Fruit fly (Drosophila melanogaster): ENCODE measurements around the gene Peritrophin-15a.

Gene Peritrophin-15a

DNA sequence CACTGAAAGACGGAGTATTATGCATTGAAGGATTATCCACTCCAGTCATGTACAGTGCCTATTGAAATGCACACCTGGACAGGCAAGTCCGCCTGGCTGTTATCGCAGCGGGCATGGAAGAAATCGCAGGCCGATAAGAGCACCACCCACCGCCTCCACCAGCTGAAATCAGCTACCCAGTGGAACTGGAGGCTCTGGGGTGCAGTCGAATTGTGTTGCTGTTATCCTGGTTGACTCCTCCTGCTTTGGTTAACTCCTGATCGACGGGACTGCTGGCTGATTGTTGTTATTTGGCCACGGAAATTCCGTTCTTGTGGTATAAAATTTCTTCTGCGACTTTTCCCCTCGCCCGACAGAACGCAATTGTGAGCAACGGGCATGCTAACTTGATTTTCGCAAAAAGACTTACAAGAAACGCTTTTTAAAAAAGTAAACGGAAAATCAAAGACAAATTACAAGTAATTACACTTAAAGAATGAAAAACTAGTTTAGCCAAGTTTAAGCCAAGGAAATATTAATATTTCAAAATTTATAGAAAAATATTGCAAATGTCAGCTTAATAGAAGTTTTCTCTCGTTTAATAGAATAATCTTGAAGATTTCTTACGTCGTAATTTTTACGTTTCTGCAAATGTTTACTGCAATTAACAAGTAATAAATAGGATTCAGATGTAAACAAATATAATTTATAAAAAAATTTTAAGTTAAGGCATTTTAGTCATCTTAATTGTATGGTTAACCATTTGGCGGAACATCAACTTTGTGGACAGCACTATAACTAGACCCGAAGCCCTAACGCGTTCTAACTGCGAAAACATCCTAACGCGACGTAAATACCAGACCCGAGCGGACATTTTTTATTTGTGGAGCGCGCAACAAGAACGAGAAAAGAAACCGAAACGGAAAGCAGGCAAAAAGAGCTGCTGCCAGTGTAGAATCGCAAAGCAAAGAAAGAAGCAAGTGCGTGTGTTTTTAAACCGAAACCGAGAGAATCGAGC, 19.3 kb upstream of the Peritrophin-15a start, which contains the start of the genes CG13398 and Akap200 (continued):
- TF ChIP-seq pdm3 (GFP tag; optimal IDR thresholded peaks at IDR 0.05) (no peak), CG10631 (GFP tag; optimal IDR thresholded peaks at IDR 0.05) (peak; percentile 64), CG7368 (GFP tag; optimal IDR thresholded peaks at IDR 0.05) (peak; percentile 25), CG9139 (GFP tag; optimal IDR thresholded peaks at IDR 0.05) (no peak), topi (GFP tag; optimal IDR thresholded peaks at IDR 0.05) (peak; percentile 24), fkh (GFP tag; optimal IDR thresholded peaks at IDR 0.05) (peak; percentile 78), net (GFP tag; optimal IDR thresholded peaks at IDR 0.05) (peak; percentile 46), dsx (GFP tag; optimal IDR thresholded peaks at IDR 0.05; ENCODE audit: poor library complexity, severe bottlenecking) (peak; percentile 2), CG6792 (GFP tag; optimal IDR thresholded peaks at IDR 0.05) (peak; percentile 7), CG3919 (GFP tag; optimal IDR thresholded peaks at IDR 0.05) (peak; percentile 18), CG3032 (tag; optimal IDR thresholded peaks at IDR 0.05) (peak; percentile 48), Met (GFP tag; optimal IDR thresholded peaks at IDR 0.05) (peak; percentile 38), acj6 (GFP tag; optimal IDR thresholded peaks at IDR 0.05) (no peak), Eip75B (GFP tag; optimal IDR thresholded peaks at IDR 0.05) (peak; percentile 30)

- TF ChIP-seq ss (GFP tag; optimal IDR thresholded peaks at IDR 0.05) (no peak), Hr4 (GFP tag; optimal IDR thresholded peaks at IDR 0.05) (no peak), CG15336 (GFP tag; IDR thresholded peaks at IDR 0.05) (no peak), Eip75B (GFP tag; optimal IDR thresholded peaks at IDR 0.05) (peak; percentile 44), CG8319 (GFP tag; optimal IDR thresholded peaks at IDR 0.05) (no peak), vri (GFP tag; optimal IDR thresholded peaks at IDR 0.05) (no peak), CG6276 (GFP tag; optimal IDR thresholded peaks at IDR 0.05) (no peak), Smox (GFP tag; optimal IDR thresholded peaks at IDR 0.05) (no peak), cyc (GFP tag; optimal IDR thresholded peaks at IDR 0.05) (no peak), CG11902 (GFP tag; optimal IDR thresholded peaks at IDR 0.05) (no peak), CG11294 (GFP tag; IDR thresholded peaks at IDR 0.05) (no peak), Eip78C (GFP tag) (peak; percentile 74), lz (GFP tag; optimal IDR thresholded peaks at IDR 0.05) (no peak), CG10669 (GFP tag; optimal IDR thresholded peaks at IDR 0.05) (no peak), acj6 (GFP tag; optimal IDR thresholded peaks at IDR 0.05) (no peak), fd85E (GFP tag; optimal IDR thresholded peaks at IDR 0.05) (no peak), CG3919 (GFP tag; optimal IDR thresholded peaks at IDR 0.05) (no peak), Sox15 (GFP tag; optimal IDR thresholded peaks at IDR 0.05) (no peak), net (GFP tag; optimal IDR thresholded peaks at IDR 0.05) (no peak), CG32006 (GFP tag; optimal IDR thresholded peaks at IDR 0.05) (no peak), Ets96B (tag; optimal IDR thresholded peaks at IDR 0.05) (no peak), Lpt (GFP tag; optimal IDR thresholded peaks at IDR 0.05) (no peak), achi (GFP tag; optimal IDR thresholded peaks at IDR 0.05) (no peak), fkh (GFP tag; optimal IDR thresholded peaks at IDR 0.05) (no peak), CG8119 (GFP tag; IDR thresholded peaks at IDR 0.05) (no peak), CG4318 (GFP tag; optimal IDR thresholded peaks at IDR 0.05) (no peak), Sox14 (GFP tag; optimal IDR thresholded peaks at IDR 0.05) (no peak), dsx (GFP tag; optimal IDR thresholded peaks at IDR 0.05; ENCODE audit: poor library complexity, severe bottlenecking) (no peak), fd59A (GFP tag; optimal IDR thresholded peaks at IDR 0.05) (no peak), Eip93F (GFP tag; optimal IDR thresholded peaks at IDR 0.05) (no peak), Gug (GFP tag; IDR thresholded peaks at IDR 0.05) (no peak), CG16779 (tag; optimal IDR thresholded peaks at IDR 0.05) (no peak), OdsH (GFP tag; optimal IDR thresholded peaks at IDR 0.05) (no peak), CG6163 (GFP tag; IDR thresholded peaks at IDR 0.05) (peak; percentile 15; the same call in 1 of the 3 replicates), salr (GFP tag; optimal IDR thresholded peaks at IDR 0.05) (no peak), dac (GFP tag; optimal IDR thresholded peaks at IDR 0.05) (no peak), CG10631 (GFP tag; optimal IDR thresholded peaks at IDR 0.05) (no peak), CG6808 (GFP tag; optimal IDR thresholded peaks at IDR 0.05) (no peak), pdm3 (GFP tag; optimal IDR thresholded peaks at IDR 0.05) (no peak), Met (GFP tag; optimal IDR thresholded peaks at IDR 0.05) (no peak), CG11762 (GFP tag; optimal IDR thresholded peaks at IDR 0.05; ENCODE audit: insufficient read depth) (no peak), Hr39 (GFP tag; optimal IDR thresholded peaks at IDR 0.05) (no peak)
Measured at dm6 chr2L:8411530-8411929, 15.6 kb upstream of the Peritrophin-15a start, which contains the start of gene Naglu. Gene Naglu (minus strand): TSS chr2L:8411868.

Data from whole organism, prepupa.